Fruit fly (Drosophila melanogaster): ENCODE results near the gene Pgant8.

- TF ChIP-seq psq (optimal IDR thresholded peaks at IDR 0.05) (no peak), EcR (GFP tag; optimal IDR thresholded peaks at IDR 0.05) (no peak)
These were observed 22.1 kb upstream of the Pgant8 start, which contains the start of gene CG43082 for dm6 chr3L:15661567-15661966.
